Fruit fly (Drosophila melanogaster): ENCODE data around the gene CG1236.

The CG1236 gene

dm6 chr3R:5754594-5754993, 18.0 kb downstream of the CG1236 start, which contains the start of gene Dcps (continued):
- TF ChIP-seq BtbVII (GFP tag; optimal IDR thresholded peaks at IDR 0.05) (no peak), Dip3 (GFP tag; optimal IDR thresholded peaks at IDR 0.05) (no peak), Gsc (GFP tag; IDR thresholded peaks at IDR 0.05) (no peak), CG6689 (GFP tag; IDR thresholded peaks at IDR 0.05) (no peak), CG9727 (GFP tag; optimal IDR thresholded peaks at IDR 0.05) (no peak), CG10979 (tag; optimal IDR thresholded peaks at IDR 0.05) (no peak), HLHmδ (GFP tag; optimal IDR thresholded peaks at IDR 0.05) (no peak), sug (tag; optimal IDR thresholded peaks at IDR 0.05) (no peak), Nf-YC (tag; optimal IDR thresholded peaks at IDR 0.05) (no peak), CG10462 (GFP tag; optimal IDR thresholded peaks at IDR 0.05) (no peak), Antp (GFP tag; optimal IDR thresholded peaks at IDR 0.05) (no peak), CG31388 (GFP tag; optimal IDR thresholded peaks at IDR 0.05) (no peak), CG7271 (tag; optimal IDR thresholded peaks at IDR 0.05) (no peak), Dll (GFP tag; IDR thresholded peaks at IDR 0.05; ENCODE audit: partially characterized antibody) (no peak), CG4404 (GFP tag; IDR thresholded peaks at IDR 0.05) (no peak), disco-r (GFP tag; optimal IDR thresholded peaks at IDR 0.05) (no peak), Fer3 (tag; optimal IDR thresholded peaks at IDR 0.05) (no peak), ttk (GFP tag; IDR thresholded peaks at IDR 0.05) (no peak), aop (GFP tag; IDR thresholded peaks at IDR 0.05) (no peak), CG6254 (GFP tag; optimal IDR thresholded peaks at IDR 0.05) (no peak), CTCF (GFP tag; optimal IDR thresholded peaks at IDR 0.05) (no peak), CG13287 (GFP tag; IDR thresholded peaks at IDR 0.05; ENCODE audit: partially characterized antibody) (peak; percentile 47), mld (GFP tag; IDR thresholded peaks at IDR 0.05; ENCODE audit: partially characterized antibody) (no peak), Dp (GFP tag; optimal IDR thresholded peaks at IDR 0.05) (peak; percentile 57), sna (GFP tag; IDR thresholded peaks at IDR 0.05; ENCODE audit: partially characterized antibody) (no peak), ems (GFP tag; optimal IDR thresholded peaks at IDR 0.05) (no peak), jing (GFP tag; optimal IDR thresholded peaks at IDR 0.05) (no peak), Dref (GFP tag; IDR thresholded peaks at IDR 0.05) (no peak), CG10654 (GFP tag; optimal IDR thresholded peaks at IDR 0.05) (no peak), slbo (GFP tag; IDR thresholded peaks at IDR 0.05) (no peak), her (GFP tag; optimal IDR thresholded peaks at IDR 0.05) (no peak), CG9797 (GFP tag; optimal IDR thresholded peaks at IDR 0.05) (peak; percentile 64), TFAM (GFP tag; optimal IDR thresholded peaks at IDR 0.05) (no peak), wek (GFP tag; optimal IDR thresholded peaks at IDR 0.05) (no peak), CG14860 (GFP tag; IDR thresholded peaks at IDR 0.05; ENCODE audit: partially characterized antibody) (no peak), cad (GFP tag; optimal IDR thresholded peaks at IDR 0.05) (no peak), CG1024 (GFP tag; IDR thresholded peaks at IDR 0.05) (no peak), dan (GFP tag; IDR thresholded peaks at IDR 0.05) (no peak), salm (tag; optimal IDR thresholded peaks at IDR 0.05) (no peak), stwl (tag; optimal IDR thresholded peaks at IDR 0.05) (peak; percentile 58), Pdp1 (GFP tag; optimal IDR thresholded peaks at IDR 0.05) (peak in 1 of 2 experiments; percentile 83), E2f2 (GFP tag; IDR thresholded peaks at IDR 0.05) (peak; percentile 42), exex (tag; optimal IDR thresholded peaks at IDR 0.05) (no peak), caup (GFP tag; optimal IDR thresholded peaks at IDR 0.05; ENCODE audit: severe bottlenecking) (no peak), Aef1 (GFP tag; IDR thresholded peaks at IDR 0.05) (no peak), CG12744 (GFP tag; optimal IDR thresholded peaks at IDR 0.05) (no peak), CG16815 (GFP tag; optimal IDR thresholded peaks at IDR 0.05) (no peak), twi (tag; optimal IDR thresholded peaks at IDR 0.05) (no peak), gfzf (GFP tag; optimal IDR thresholded peaks at IDR 0.05) (peak; percentile 86), fd102C (GFP tag; optimal IDR thresholded peaks at IDR 0.05) (no peak), gsb-n (tag; optimal IDR thresholded peaks at IDR 0.05) (peak; percentile 61), CG1603 (tag; optimal IDR thresholded peaks at IDR 0.05) (peak; percentile 34)

Measured in whole organism, embryonic.